Worm (Caenorhabditis elegans): Measurements from ENCODE around the gene flp-21.

flp-21 gene

ce11 chrV:7760174-7760573 is 33.0 kb upstream of the flp-21 start, which contains the start of gene hint-3:
hint-3 (plus strand) TSS chrV:7760474.
- no peak for TF ChIP-seq cog-1 (tag; optimal IDR thresholded peaks at IDR 0.05)

ce11 chrV:7761906-7762305 is 31.3 kb upstream of the flp-21 start:
- TF ChIP-seq ztf-29 (GFP tag; IDR thresholded peaks at IDR 0.05) (no peak), klf-2 (GFP tag; conservative IDR thresholded peaks at IDR 0.05) (no peak), ref-1 (GFP tag; conservative IDR thresholded peaks at IDR 0.05) (no peak), flt-1 (GFP tag; IDR thresholded peaks at IDR 0.05) (no peak), ztf-23 (GFP tag; IDR thresholded peaks at IDR 0.05) (no peak), T22C8.4 (GFP tag; IDR thresholded peaks at IDR 0.05) (no peak), med-1 (GFP tag; optimal IDR thresholded peaks at IDR 0.05; ENCODE audit: insufficient read depth) (no peak), cog-1 (tag; optimal IDR thresholded peaks at IDR 0.05) (no peak), tab-1 (GFP tag; IDR thresholded peaks at IDR 0.05) (no peak)

- TF ChIP-seq med-1 (GFP tag; optimal IDR thresholded peaks at IDR 0.05; ENCODE audit: insufficient read depth) (no peak), flt-1 (GFP tag; IDR thresholded peaks at IDR 0.05) (no peak), klf-2 (GFP tag; conservative IDR thresholded peaks at IDR 0.05) (no peak), ztf-23 (GFP tag; IDR thresholded peaks at IDR 0.05) (no peak), tab-1 (GFP tag; IDR thresholded peaks at IDR 0.05) (no peak), T22C8.4 (GFP tag; IDR thresholded peaks at IDR 0.05) (no peak)
Measured at ce11 chrV:7770961-7771360, 22.2 kb upstream of the flp-21 start, which contains the start of gene frpr-3. frpr-3 (plus strand) TSS chrV:7771261.

- TF ChIP-seq tab-1 (GFP tag; IDR thresholded peaks at IDR 0.05): no peak
Measured at ce11 chrV:7773647-7774046, 19.5 kb upstream of the flp-21 start.

ce11 chrV:7774143-7774595 is 19.0 kb upstream of the flp-21 start, which contains the start of gene grl-10:
grl-10 (plus strand) TSS chrV:7774545.
- TF ChIP-seq tab-1 (GFP tag; IDR thresholded peaks at IDR 0.05): no peak
- TF ChIP-seq med-1 (GFP tag; optimal IDR thresholded peaks at IDR 0.05; ENCODE audit: insufficient read depth): no peak
- TF ChIP-seq ztf-29 (GFP tag; IDR thresholded peaks at IDR 0.05): no peak
- no peak for TF ChIP-seq ztf-23 (GFP tag; IDR thresholded peaks at IDR 0.05)
- no peak for TF ChIP-seq flt-1 (GFP tag; IDR thresholded peaks at IDR 0.05)
- no peak for TF ChIP-seq klf-2 (GFP tag; conservative IDR thresholded peaks at IDR 0.05)
- TF ChIP-seq ref-1 (GFP tag; conservative IDR thresholded peaks at IDR 0.05): no peak
- no peak for TF ChIP-seq T22C8.4 (GFP tag; IDR thresholded peaks at IDR 0.05)
- TF ChIP-seq cog-1 (tag; optimal IDR thresholded peaks at IDR 0.05): no peak

- TF ChIP-seq T22C8.4 (GFP tag; IDR thresholded peaks at IDR 0.05): no peak
- TF ChIP-seq med-1 (GFP tag; optimal IDR thresholded peaks at IDR 0.05; ENCODE audit: insufficient read depth): no peak
- TF ChIP-seq ref-1 (GFP tag; conservative IDR thresholded peaks at IDR 0.05): no peak
- no peak for TF ChIP-seq klf-2 (GFP tag; conservative IDR thresholded peaks at IDR 0.05)
- no peak for TF ChIP-seq tab-1 (GFP tag; IDR thresholded peaks at IDR 0.05)
- no peak for TF ChIP-seq flt-1 (GFP tag; IDR thresholded peaks at IDR 0.05)
- no peak for TF ChIP-seq cog-1 (tag; optimal IDR thresholded peaks at IDR 0.05)
- TF ChIP-seq ztf-29 (GFP tag; IDR thresholded peaks at IDR 0.05): no peak
Measured at ce11 chrV:7775226-7775625, 17.9 kb upstream of the flp-21 start.

ce11 chrV:7776029-7776628 is 17.0 kb upstream of the flp-21 start, which contains the start of the genes rpl-39 and rps-30:
rpl-39 (minus strand) TSS chrV:7776079.
rps-30 (plus strand) TSS chrV:7776578.
- TF ChIP-seq ztf-23 (GFP tag; IDR thresholded peaks at IDR 0.05) (peak; percentile 59; the same call in 1 of the 2 replicates), flt-1 (GFP tag; IDR thresholded peaks at IDR 0.05) (no peak), cog-1 (tag; optimal IDR thresholded peaks at IDR 0.05) (peak; percentile 13), T22C8.4 (GFP tag; IDR thresholded peaks at IDR 0.05) (peak; percentile 21; the same call in 1 of the 2 replicates)

- TF ChIP-seq flt-1 (GFP tag; IDR thresholded peaks at IDR 0.05) (no peak), klf-2 (GFP tag; conservative IDR thresholded peaks at IDR 0.05) (no peak), ztf-29 (GFP tag; IDR thresholded peaks at IDR 0.05) (no peak)
Measured at ce11 chrV:7777098-7777497, 16.1 kb upstream of the flp-21 start, which contains the start of gene C26F1.3. C26F1.3 (plus strand) TSS chrV:7777300.

- TF ChIP-seq klf-2 (GFP tag; conservative IDR thresholded peaks at IDR 0.05): no peak
- TF ChIP-seq flt-1 (GFP tag; IDR thresholded peaks at IDR 0.05): no peak
- TF ChIP-seq ztf-23 (GFP tag; IDR thresholded peaks at IDR 0.05): no peak
- TF ChIP-seq ztf-29 (GFP tag; IDR thresholded peaks at IDR 0.05): no peak
- no peak for TF ChIP-seq med-1 (GFP tag; optimal IDR thresholded peaks at IDR 0.05; ENCODE audit: insufficient read depth)
Measured at ce11 chrV:7778999-7779398, 14.2 kb upstream of the flp-21 start.

ce11 chrV:7781511-7781910 is 11.7 kb upstream of the flp-21 start, which contains the start of gene cyp-32A1:
cyp-32A1 (plus strand) TSS chrV:7781811.
- TF ChIP-seq flt-1 (GFP tag; IDR thresholded peaks at IDR 0.05) (no peak), ztf-23 (GFP tag; IDR thresholded peaks at IDR 0.05) (no peak), tab-1 (GFP tag; IDR thresholded peaks at IDR 0.05) (no peak), ref-1 (GFP tag; conservative IDR thresholded peaks at IDR 0.05) (no peak), T22C8.4 (GFP tag; IDR thresholded peaks at IDR 0.05) (no peak), ztf-29 (GFP tag; IDR thresholded peaks at IDR 0.05) (no peak), med-1 (GFP tag; optimal IDR thresholded peaks at IDR 0.05; ENCODE audit: insufficient read depth) (no peak), klf-2 (GFP tag; conservative IDR thresholded peaks at IDR 0.05) (no peak), cog-1 (tag; optimal IDR thresholded peaks at IDR 0.05) (no peak)

- TF ChIP-seq klf-2 (GFP tag; conservative IDR thresholded peaks at IDR 0.05) (no peak), med-1 (GFP tag; optimal IDR thresholded peaks at IDR 0.05; ENCODE audit: insufficient read depth) (no peak), T22C8.4 (GFP tag; IDR thresholded peaks at IDR 0.05) (no peak), cog-1 (tag; optimal IDR thresholded peaks at IDR 0.05) (no peak), ztf-23 (GFP tag; IDR thresholded peaks at IDR 0.05) (no peak), ztf-29 (GFP tag; IDR thresholded peaks at IDR 0.05) (no peak), flt-1 (GFP tag; IDR thresholded peaks at IDR 0.05) (no peak), tab-1 (GFP tag; IDR thresholded peaks at IDR 0.05) (no peak), ref-1 (GFP tag; conservative IDR thresholded peaks at IDR 0.05) (no peak)
Measured at ce11 chrV:7785117-7785516, 8.1 kb upstream of the flp-21 start, which contains the start of gene C26F1.1. C26F1.1 (plus strand) TSS chrV:7785417.

Measured in whole organism, midembryonic.